Worm (Caenorhabditis elegans) whole organism, L4 larva: ENCODE measurements around the gene cth-1.

ENCODE experiments used
- F26F4.8 ChIP-seq: fragments of 200-800 bp; sonication (Bioruptor generic); conservative IDR thresholded peaks from 2 replicates; pipeline ENCODE4 v1.3.6; 2022; ENCODE audit warnings: missing genetic modification characterization, missing compliant biosample characterization
- F44E2.7 ChIP-seq: fragments of 200-800 bp; sonication (Bioruptor generic); IDR thresholded peaks from 2 replicates; pipeline ENCODE4 v2.1.2; 2022; ENCODE audit warnings: missing genetic modification characterization, missing compliant biosample characterization
- F49E8.2 ChIP-seq: sonication (generic microtip); optimal IDR thresholded peaks from 2 replicates; lab custom pipeline; 2016; ENCODE audit warnings: missing compliant biosample characterization, mild to moderate bottlenecking, missing genetic modification characterization, borderline replicate concordance
- R02D3.7 ChIP-seq: fragments of 150-350 bp; sonication (generic microtip); optimal IDR thresholded peaks from 3 replicates; lab custom pipeline; 2014; ENCODE audit warnings: missing biosample characterization, missing genetic modification characterization
- T26A8.4 ChIP-seq: fragments of 200-800 bp; sonication (Bioruptor generic); IDR thresholded peaks from 2 replicates; pipeline ENCODE4 v1.3.6; 2022; ENCODE audit warnings: missing genetic modification characterization, missing compliant biosample characterization
- Y105C5A.15 ChIP-seq: fragments of 200-800 bp; sonication (Bioruptor generic); IDR thresholded peaks from 2 replicates; pipeline ENCODE4 v1.3.6; 2022; ENCODE audit warnings: missing genetic modification characterization, missing compliant biosample characterization
- Y75B8A.6 ChIP-seq: fragments of 200-800 bp; sonication (Bioruptor generic); IDR thresholded peaks from 2 replicates; pipeline ENCODE4 v1.3.6; 2022; ENCODE audit warnings: missing genetic modification reagents, missing genetic modification characterization, missing compliant biosample characterization
- ZK546.5 ChIP-seq, 2 experiments: sonication (generic microtip); optimal IDR thresholded peaks; 2 replicates each; lab custom pipeline; 2017; ENCODE audit warnings: missing biosample characterization in 2 of 2, missing genetic modification characterization in 2 of 2
- aha-1 ChIP-seq: fragments of 150-350 bp; peaks from one replicate; lab custom pipeline; 2014; ENCODE audit warnings: missing biosample characterization, missing genetic modification characterization
- ama-1 ChIP-seq: fragments of 150-350 bp; optimal IDR thresholded peaks from 2 replicates; lab custom pipeline; 2014; ENCODE audit warnings: inconsistent platforms, mixed read lengths
- arid-1 ChIP-seq: fragments of 200-800 bp; sonication (Bioruptor generic); conservative IDR thresholded peaks from 2 replicates; pipeline ENCODE4 v1.3.6; 2022; ENCODE audit warnings: missing genetic modification reagents, missing genetic modification characterization, missing compliant biosample characterization
- attf-4 ChIP-seq: sonication (generic microtip); optimal IDR thresholded peaks from 3 replicates; lab custom pipeline; 2017; ENCODE audit warnings: missing biosample characterization, missing genetic modification characterization
- ceh-20 ChIP-seq: fragments of 200-800 bp; sonication (Bioruptor generic); IDR thresholded peaks from 2 replicates; pipeline ENCODE4 v1.3.6; 2022; ENCODE audit warnings: missing genetic modification reagents, missing genetic modification characterization, missing compliant biosample characterization
- ceh-82 ChIP-seq: sonication (generic microtip); optimal IDR thresholded peaks from 2 replicates; lab custom pipeline; 2017; ENCODE audit warnings: missing biosample characterization, missing genetic modification characterization
- daf-12 ChIP-seq: fragments of 150-350 bp; optimal IDR thresholded peaks from 2 replicates; lab custom pipeline; 2014; ENCODE audit warnings: missing biosample characterization, missing genetic modification reagents, missing genetic modification characterization
- daf-16 ChIP-seq, 3 experiments: sonication (generic microtip); optimal IDR thresholded peaks; 2 replicates each; lab custom pipeline; 2016 to 2017; ENCODE audit warnings: missing genetic modification characterization in 3 of 3, missing genetic modification reagents in 3 of 3, mild to moderate bottlenecking in 2 of 3, missing compliant biosample characterization in 2 of 3, missing biosample characterization in 1 of 3, moderate library complexity in 1 of 3
- daf-19 ChIP-seq: fragments of 200-800 bp; sonication (Bioruptor generic); conservative IDR thresholded peaks from 2 replicates; pipeline ENCODE4 v1.3.6; 2022; ENCODE audit warnings: missing genetic modification characterization, missing compliant biosample characterization
- daf-8 ChIP-seq: fragments of 200-800 bp; sonication (Bioruptor generic); IDR thresholded peaks from 2 replicates; pipeline ENCODE4 v1.3.6; 2022; ENCODE audit warnings: missing genetic modification characterization, missing compliant biosample characterization
- dmd-6 ChIP-seq: fragments of 200-800 bp; sonication (Bioruptor generic); IDR thresholded peaks from 2 replicates; pipeline ENCODE4 v1.3.6; 2022; ENCODE audit warnings: missing genetic modification reagents, missing genetic modification characterization, missing compliant biosample characterization
- dmd-9 ChIP-seq: fragments of 200-800 bp; sonication (Bioruptor generic); IDR thresholded peaks from 2 replicates; pipeline ENCODE4 v1.3.6; 2022; ENCODE audit warnings: missing genetic modification reagents, missing genetic modification characterization, missing compliant biosample characterization
- egl-27 ChIP-seq: sonication (generic microtip); optimal IDR thresholded peaks from 3 replicates; lab custom pipeline; 2017; ENCODE audit warnings: missing biosample characterization, missing genetic modification reagents, missing genetic modification characterization
- fkh-10 ChIP-seq: fragments of 150-350 bp; optimal IDR thresholded peaks from 2 replicates; lab custom pipeline; 2014; ENCODE audit warnings: missing biosample characterization, missing genetic modification reagents, missing genetic modification characterization
- hmg-1.1 ChIP-seq: fragments of 200-800 bp; sonication (Bioruptor generic); IDR thresholded peaks from 2 replicates; pipeline ENCODE4 v1.3.6; 2022; ENCODE audit warnings: missing genetic modification reagents, missing genetic modification characterization, missing compliant biosample characterization
- lin-13 ChIP-seq: fragments of 150-350 bp; optimal IDR thresholded peaks from 2 replicates; lab custom pipeline; 2014; ENCODE audit warnings: missing biosample characterization, missing genetic modification reagents, missing genetic modification characterization
- lir-3 ChIP-seq: sonication (generic microtip); optimal IDR thresholded peaks from 2 replicates; lab custom pipeline; 2016; ENCODE audit warnings: mild to moderate bottlenecking, missing genetic modification characterization, missing compliant biosample characterization
- lsy-2 ChIP-seq, 2 experiments: fragments of 150-350 bp in 1 of 2; sonication (generic microtip) in 1 of 2; optimal IDR thresholded peaks; 2 replicates each; lab custom pipeline; 2014 to 2017; ENCODE audit warnings: missing biosample characterization in 2 of 2, missing genetic modification characterization in 2 of 2
- madf-5 ChIP-seq, 2 experiments: fragments of 200-800 bp; sonication (Bioruptor generic); IDR thresholded peaks; 2 replicates each; pipeline ENCODE4 v1.3.6; 2022; ENCODE audit warnings: missing compliant biosample characterization in 2 of 2, missing genetic modification characterization in 2 of 2
- madf-9 ChIP-seq: fragments of 200-800 bp; sonication (Bioruptor generic); conservative IDR thresholded peaks from 2 replicates; pipeline ENCODE4 v1.3.6; 2022; ENCODE audit warnings: missing genetic modification reagents, missing genetic modification characterization, missing compliant biosample characterization
- mdt-29 ChIP-seq: fragments of 200-800 bp; sonication (Bioruptor generic); IDR thresholded peaks from 2 replicates; pipeline ENCODE4 v1.3.6; 2022; ENCODE audit warnings: missing genetic modification reagents, missing genetic modification characterization, missing compliant biosample characterization
- mep-1 ChIP-seq: fragments of 150-350 bp; sonication (generic microtip); optimal IDR thresholded peaks from 3 replicates; lab custom pipeline; 2014; ENCODE audit warnings: missing biosample characterization, missing genetic modification characterization
- mxl-3 ChIP-seq: fragments of 200-800 bp; sonication (Bioruptor generic); optimal IDR thresholded peaks from 2 replicates; lab custom pipeline; 2018; ENCODE audit warnings: mild to moderate bottlenecking, missing genetic modification characterization, missing compliant biosample characterization
- nhr-10 ChIP-seq: fragments of 150-350 bp; optimal IDR thresholded peaks from 2 replicates; lab custom pipeline; 2014; ENCODE audit warnings: missing biosample characterization, missing genetic modification characterization
- nhr-102 ChIP-seq: sonication (generic microtip); optimal IDR thresholded peaks from 2 replicates; lab custom pipeline; 2016; ENCODE audit warnings: mild to moderate bottlenecking, missing genetic modification characterization, moderate library complexity, missing compliant biosample characterization
- nhr-111 ChIP-seq: fragments of 200-800 bp; sonication (Bioruptor generic); optimal IDR thresholded peaks from 2 replicates; lab custom pipeline; 2018; ENCODE audit warnings: mild to moderate bottlenecking, missing genetic modification characterization, missing compliant biosample characterization
- nhr-28 ChIP-seq: fragments of 150-350 bp; optimal IDR thresholded peaks from 2 replicates; lab custom pipeline; 2014; ENCODE audit warnings: missing biosample characterization, missing genetic modification characterization
- nhr-76 ChIP-seq: fragments of 150-350 bp; optimal IDR thresholded peaks from 2 replicates; lab custom pipeline; 2014; ENCODE audit warnings: missing biosample characterization, missing genetic modification characterization
- nhr-77 ChIP-seq: fragments of 150-350 bp; optimal IDR thresholded peaks from 2 replicates; lab custom pipeline; 2014; ENCODE audit warnings: missing biosample characterization, missing genetic modification characterization
- php-3 ChIP-seq: fragments of 200-800 bp; sonication (Bioruptor generic); IDR thresholded peaks from 2 replicates; pipeline ENCODE4 v1.3.6; 2022; ENCODE audit warnings: missing genetic modification reagents, missing genetic modification characterization, missing compliant biosample characterization
- sdz-12 ChIP-seq: fragments of 200-800 bp; sonication (Bioruptor generic); optimal IDR thresholded peaks from 2 replicates; lab custom pipeline; 2018; ENCODE audit warnings: mild to moderate bottlenecking, missing genetic modification characterization, missing compliant biosample characterization
- snpc-4 ChIP-seq: fragments of 150-350 bp; optimal IDR thresholded peaks from 2 replicates; lab custom pipeline; 2014; ENCODE audit warnings: missing biosample characterization, missing genetic modification characterization
- spr-1 ChIP-seq: sonication (generic microtip); optimal IDR thresholded peaks from 2 replicates; lab custom pipeline; 2016; ENCODE audit warnings: mild to moderate bottlenecking, missing genetic modification characterization, missing compliant biosample characterization
- tag-97 ChIP-seq: fragments of 200-800 bp; sonication (Bioruptor generic); IDR thresholded peaks from 2 replicates; pipeline ENCODE4 v1.3.6; 2022; ENCODE audit warnings: missing genetic modification characterization, missing compliant biosample characterization
- tra-1 ChIP-seq: fragments of 200-800 bp; sonication (Bioruptor generic); IDR thresholded peaks from 2 replicates; pipeline ENCODE4 v1.3.6; 2022; ENCODE audit warnings: missing genetic modification reagents, missing genetic modification characterization, missing compliant biosample characterization
- unc-39 ChIP-seq: sonication (generic microtip); optimal IDR thresholded peaks from 2 replicates; lab custom pipeline; 2017; ENCODE audit warnings: missing biosample characterization, missing genetic modification characterization
- unc-62 ChIP-seq, 3 experiments: fragments of 150-350 bp in 1 of 3; sonication (generic microtip); optimal IDR thresholded peaks in 2 of 3; peaks in 1 of 3; 1 replicate in 1 of 3; 2 replicates in 2 of 3; lab custom pipeline; 2014 to 2017; ENCODE audit warnings: missing biosample characterization in 3 of 3, missing genetic modification characterization in 3 of 3, missing genetic modification reagents in 3 of 3, missing genotype in 1 of 3
- vab-7 ChIP-seq: fragments of 200-800 bp; sonication (Bioruptor generic); IDR thresholded peaks from 2 replicates; pipeline ENCODE4 v1.3.6; 2022; ENCODE audit warnings: missing genetic modification reagents, missing genetic modification characterization, missing compliant biosample characterization
- ztf-7 ChIP-seq: fragments of 150-350 bp; optimal IDR thresholded peaks from 2 replicates; lab custom pipeline; 2014; ENCODE audit warnings: missing biosample characterization, missing genetic modification characterization

cth-1 gene

ce11 chrV:16115381-16115780 is 14.9 kb downstream of the cth-1 start, which contains the start of gene str-25:
Gene str-25, plus strand, starts transcription at chrV:16115681.
- no peak for TF ChIP-seq T26A8.4
- no peak for TF ChIP-seq daf-12
- TF ChIP-seq sdz-12 (GFP tag; lab: Kevin White, UChicago): no peak
- no peak for TF ChIP-seq nhr-102 (tag; lab: Kevin White, UChicago)
- no peak for TF ChIP-seq vab-7

ce11 chrV:16118601-16119000 is 18.1 kb downstream of the cth-1 start, which contains the start of gene str-103:
Gene str-103, minus strand, starts transcription at chrV:16118701.
- TF ChIP-seq F26F4.8 (no peak), snpc-4 (tag; lab: Kevin White, UChicago) (no peak), Y75B8A.6 (no peak), Y105C5A.15 (GFP tag; lab: Robert Waterston, UW) (no peak), daf-19 (GFP tag; lab: Robert Waterston, UW) (no peak), mdt-29 (GFP tag; lab: Robert Waterston, UW) (no peak), unc-39 (tag; lab: Kevin White, UChicago) (no peak), R02D3.7 (no peak), unc-62 (GFP tag; optimal IDR thresholded peaks at IDR 0.05 in 1 of 2; lab: Kevin White, UChicago) (no peak), unc-62 (tag; optimal IDR thresholded peaks at IDR 0.05; lab: Kevin White, UChicago) (no peak), ZK546.5 (tag; optimal IDR thresholded peaks at IDR 0.05; lab: Kevin White, UChicago) (no peak), hmg-1.1 (GFP tag; lab: Robert Waterston, UW) (no peak), mxl-3 (GFP tag; lab: Kevin White, UChicago) (no peak), madf-9 (no peak), php-3 (no peak), ztf-7 (tag; lab: Kevin White, UChicago) (no peak)

DNA sequence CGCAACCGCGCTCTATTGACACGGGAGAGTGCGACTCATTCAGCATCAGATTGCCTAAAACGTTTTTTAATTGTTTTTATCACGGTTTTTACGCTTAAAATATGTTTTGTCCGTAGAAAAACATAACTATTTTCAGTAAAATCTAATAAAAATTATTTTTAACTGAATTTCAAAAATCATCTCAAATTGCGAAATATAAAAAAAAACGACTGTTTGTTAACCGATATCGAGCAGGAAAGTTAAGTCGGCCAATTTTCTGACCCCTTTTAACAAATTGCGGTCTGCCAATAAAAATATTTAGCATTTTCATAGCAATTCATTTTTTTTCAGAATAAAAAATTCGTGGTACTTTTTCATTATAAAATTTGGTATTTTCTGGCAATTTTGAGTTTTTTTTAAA is 20.0 kb downstream of the cth-1 start:
- TF ChIP-seq nhr-111 (no peak), aha-1 (tag; lab: Kevin White, UChicago) (peak; percentile 78)

DNA sequence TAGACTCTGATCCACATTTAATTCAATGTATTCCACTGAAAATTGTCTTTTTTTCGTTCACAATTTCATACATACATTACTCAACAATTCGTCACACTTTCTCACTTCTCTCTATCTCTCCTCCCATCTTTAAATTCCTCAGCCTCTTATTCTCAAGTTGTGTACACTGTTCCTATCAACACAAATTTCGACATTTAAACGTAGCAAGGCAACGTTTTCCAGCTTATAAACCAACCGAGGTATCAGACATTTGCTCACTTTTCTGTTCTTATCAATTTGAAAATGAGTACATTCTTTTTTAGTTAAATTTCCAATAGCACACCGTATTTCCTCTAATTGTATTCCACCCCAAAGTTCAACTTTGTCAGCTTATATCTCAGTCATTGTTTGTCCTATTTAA is 20.4 kb downstream of the cth-1 start, which contains the start of gene skr-3:
TSS of gene skr-3 (plus strand) at position 163 of the 400 bp plus-strand sequence.
- TF ChIP-seq lsy-2 (tag; optimal IDR thresholded peaks at IDR 0.05; lab: Kevin White, UChicago) (no peak), nhr-76 (tag; lab: Kevin White, UChicago) (no peak), R02D3.7 (no peak), daf-8 (GFP tag; lab: Robert Waterston, UW) (no peak), ceh-20 (GFP tag; lab: Robert Waterston, UW) (no peak), daf-16 (GFP tag; optimal IDR thresholded peaks at IDR 0.05; lab: Kevin White, UChicago) (no peak), daf-16 (tag; optimal IDR thresholded peaks at IDR 0.05; lab: Kevin White, UChicago) (peak; percentile 66), dmd-6 (GFP tag; lab: Robert Waterston, UW) (peak; percentile 49; the same call in 1 of the 2 replicates), unc-62 (GFP tag; optimal IDR thresholded peaks at IDR 0.05 in 1 of 2; lab: Kevin White, UChicago) (peak in 1 of 2 experiments; percentile 14), unc-62 (tag; optimal IDR thresholded peaks at IDR 0.05; lab: Kevin White, UChicago) (no peak), attf-4 (no peak), mep-1 (no peak), nhr-28 (tag; lab: Kevin White, UChicago) (peak; percentile 61), F44E2.7 (GFP tag; lab: Robert Waterston, UW) (no peak), nhr-10 (no peak), F49E8.2 (tag; lab: Kevin White, UChicago) (no peak), php-3 (no peak), tag-97 (GFP tag; lab: Robert Waterston, UW) (no peak), ceh-82 (tag; lab: Kevin White, UChicago) (no peak), lir-3 (tag; lab: Kevin White, UChicago) (no peak), tra-1 (0 out of 2 replicates have a peak, but pooled peaks have one; percentile 49), madf-5 (GFP tag; IDR thresholded peaks at IDR 0.05; lab: Robert Waterston, UW) (no peak), dmd-9 (no peak), fkh-10 (GFP tag; lab: Kevin White, UChicago) (no peak), lin-13 (GFP tag; lab: Kevin White, UChicago) (no peak), egl-27 (tag; lab: Kevin White, UChicago) (no peak), arid-1 (GFP tag; lab: Robert Waterston, UW) (no peak), ama-1 (lab: Kevin White, UChicago) (no peak), F26F4.8 (no peak), nhr-77 (tag; lab: Kevin White, UChicago) (no peak), spr-1 (no peak)
